Fruit fly (Drosophila melanogaster) whole organism, prepupa: ENCODE results near the gene CG18258.

Source experiments
- CG10631 ChIP-seq: fragments of 200-800 bp; sonication (Bioruptor generic); optimal IDR thresholded peaks from 2 replicates; lab custom pipeline; 2016; ENCODE audit warnings: missing biosample characterization, missing genetic modification characterization
- CG10669 ChIP-seq: fragments of 200-800 bp; sonication (Bioruptor generic); optimal IDR thresholded peaks from 3 replicates; lab custom pipeline; 2018; ENCODE audit warnings: missing biosample characterization, mild to moderate bottlenecking, missing genetic modification characterization, moderate library complexity
- CG11294 ChIP-seq: fragments of 200-800 bp; sonication (Bioruptor generic); IDR thresholded peaks from 2 replicates; pipeline ENCODE4 v1.3.6; 2022; ENCODE audit warnings: missing biosample characterization, missing genetic modification characterization
- CG11902 ChIP-seq: fragments of 200-800 bp; sonication (Bioruptor generic); optimal IDR thresholded peaks from 3 replicates; lab custom pipeline; 2016; ENCODE audit warnings: missing biosample characterization, missing genetic modification characterization
- CG3032 ChIP-seq: fragments of 200-800 bp; optimal IDR thresholded peaks from 2 replicates; lab custom pipeline; 2019; ENCODE audit warnings: missing biosample characterization, mild to moderate bottlenecking, missing genetic modification characterization, moderate library complexity
- CG31627 ChIP-seq: fragments of 200-800 bp; sonication (Bioruptor generic); optimal IDR thresholded peaks from 3 replicates; lab custom pipeline; 2016; ENCODE audit warnings: missing biosample characterization, missing genetic modification characterization
- CG34406 ChIP-seq: fragments of 200-800 bp; sonication (Bioruptor generic); optimal IDR thresholded peaks from 3 replicates; lab custom pipeline; 2016; ENCODE audit warnings: missing biosample characterization, missing genetic modification characterization
- CG3919 ChIP-seq: fragments of 200-800 bp; sonication (Bioruptor generic); optimal IDR thresholded peaks from 3 replicates; lab custom pipeline; 2016; ENCODE audit warnings: missing biosample characterization, missing genetic modification characterization
- CG4318 ChIP-seq: fragments of 200-800 bp; sonication (Bioruptor generic); optimal IDR thresholded peaks from 3 replicates; lab custom pipeline; 2017; ENCODE audit warnings: missing biosample characterization, mild to moderate bottlenecking, missing genetic modification characterization
- CG6163 ChIP-seq: fragments of 200-800 bp; sonication (Bioruptor generic); IDR thresholded peaks from 3 replicates; pipeline ENCODE4 v1.3.6; 2022; ENCODE audit warnings: missing biosample characterization, missing genetic modification characterization
- CG6792 ChIP-seq: fragments of 200-800 bp; sonication (Bioruptor generic); optimal IDR thresholded peaks from 3 replicates; lab custom pipeline; 2016; ENCODE audit warnings: missing biosample characterization, missing genetic modification characterization
- CG6808 ChIP-seq: fragments of 200-800 bp; sonication (Bioruptor generic); optimal IDR thresholded peaks from 3 replicates; lab custom pipeline; 2017; ENCODE audit warnings: missing biosample characterization, missing genetic modification characterization, mild to moderate bottlenecking, moderate library complexity, missing genetic modification reagents
- CG7368 ChIP-seq: fragments of 200-800 bp; sonication (Bioruptor generic); optimal IDR thresholded peaks from 3 replicates; lab custom pipeline; 2016; ENCODE audit warnings: missing biosample characterization, missing genetic modification characterization
- CG8119 ChIP-seq: fragments of 200-800 bp; sonication (Bioruptor generic); IDR thresholded peaks from 3 replicates; pipeline ENCODE4 v1.3.6; 2022; ENCODE audit warnings: missing biosample characterization, missing genetic modification characterization
- CG8319 ChIP-seq: fragments of 200-800 bp; sonication (Bioruptor generic); optimal IDR thresholded peaks from 3 replicates; lab custom pipeline; 2016; ENCODE audit warnings: missing biosample characterization, missing genetic modification characterization
- Eip75B ChIP-seq: fragments of 200-800 bp; sonication (Bioruptor generic); optimal IDR thresholded peaks from 3 replicates; lab custom pipeline; 2016; ENCODE audit warnings: missing biosample characterization, missing genetic modification characterization
- Eip78C ChIP-seq: fragments of 200-800 bp; sonication (Bioruptor generic); peaks from one replicate; lab custom pipeline; 2016; ENCODE audit warnings: missing biosample characterization, missing genetic modification characterization
- Hr38 ChIP-seq: sonication (Bioruptor generic); optimal IDR thresholded peaks from 2 replicates; lab custom pipeline; 2016; ENCODE audit warnings: missing biosample characterization, missing genetic modification characterization
- Hr39 ChIP-seq: fragments of 200-800 bp; sonication (Bioruptor generic); optimal IDR thresholded peaks from 2 replicates; lab custom pipeline; 2016; ENCODE audit warnings: missing biosample characterization, missing genetic modification characterization
- Hr4 ChIP-seq: fragments of 200-800 bp; sonication (Bioruptor generic); optimal IDR thresholded peaks from 3 replicates; lab custom pipeline; 2016; ENCODE audit warnings: missing biosample characterization, missing genetic modification characterization
- OdsH ChIP-seq: fragments of 200-800 bp; sonication (Bioruptor generic); optimal IDR thresholded peaks from 3 replicates; lab custom pipeline; 2016; ENCODE audit warnings: missing biosample characterization, missing genetic modification characterization
- Sox102F ChIP-seq: fragments of 200-800 bp; sonication (Bioruptor generic); optimal IDR thresholded peaks from 2 replicates; lab custom pipeline; 2016; ENCODE audit warnings: missing biosample characterization, mild to moderate bottlenecking, missing genetic modification characterization
- Sox14 ChIP-seq: fragments of 200-800 bp; sonication (Bioruptor generic); optimal IDR thresholded peaks from 3 replicates; lab custom pipeline; 2016; ENCODE audit warnings: missing biosample characterization, missing genetic modification characterization
- Sox15 ChIP-seq: fragments of 200-800 bp; sonication (Bioruptor generic); optimal IDR thresholded peaks from 3 replicates; lab custom pipeline; 2016; ENCODE audit warnings: missing biosample characterization, missing genetic modification characterization
- achi ChIP-seq: fragments of 200-800 bp; sonication (Bioruptor generic); optimal IDR thresholded peaks from 3 replicates; lab custom pipeline; 2016; ENCODE audit warnings: missing biosample characterization, missing genetic modification characterization
- acj6 ChIP-seq: fragments of 200-800 bp; sonication (Bioruptor generic); optimal IDR thresholded peaks from 3 replicates; lab custom pipeline; 2016; ENCODE audit warnings: missing biosample characterization, missing genetic modification characterization
- dac ChIP-seq: fragments of 200-800 bp; sonication (Bioruptor generic); optimal IDR thresholded peaks from 2 replicates; lab custom pipeline; 2017; ENCODE audit warnings: missing biosample characterization, mild to moderate bottlenecking, missing genetic modification characterization
- dsx ChIP-seq: fragments of 200-800 bp; optimal IDR thresholded peaks from 3 replicates; lab custom pipeline; 2019; ENCODE audit warnings: missing biosample characterization, mild to moderate bottlenecking, missing genetic modification characterization, moderate library complexity; ENCODE audit not compliant: poor library complexity, severe bottlenecking
- eg ChIP-seq: fragments of 200-800 bp; sonication (Bioruptor generic); IDR thresholded peaks from 3 replicates; pipeline ENCODE4 v1.3.6; 2022; ENCODE audit warnings: missing biosample characterization, missing genetic modification characterization
- esn ChIP-seq: fragments of 200-800 bp; sonication (Bioruptor generic); optimal IDR thresholded peaks from 2 replicates; lab custom pipeline; 2016; ENCODE audit warnings: missing biosample characterization, mild to moderate bottlenecking, missing genetic modification characterization, moderate library complexity
- fd59A ChIP-seq: fragments of 200-800 bp; sonication (Bioruptor generic); optimal IDR thresholded peaks from 2 replicates; lab custom pipeline; 2017; ENCODE audit warnings: missing biosample characterization, mild to moderate bottlenecking, missing genetic modification characterization, missing genetic modification reagents
- fd85E ChIP-seq: fragments of 200-800 bp; sonication (Bioruptor generic); optimal IDR thresholded peaks from 3 replicates; lab custom pipeline; 2016; ENCODE audit warnings: missing biosample characterization, missing genetic modification characterization
- fkh ChIP-seq: fragments of 200-800 bp; sonication (Bioruptor generic); optimal IDR thresholded peaks from 3 replicates; lab custom pipeline; 2017; ENCODE audit warnings: missing biosample characterization, mild to moderate bottlenecking, missing genetic modification characterization, moderate library complexity
- lz ChIP-seq: fragments of 200-800 bp; sonication (Bioruptor generic); optimal IDR thresholded peaks from 3 replicates; lab custom pipeline; 2016; ENCODE audit warnings: missing biosample characterization, missing genetic modification characterization
- salr ChIP-seq, 2 experiments: fragments of 200-800 bp; sonication (Bioruptor generic); optimal IDR thresholded peaks; 3 replicates each; lab custom pipeline; 2016 to 2018; ENCODE audit warnings: missing biosample characterization in 2 of 2, missing genetic modification characterization in 2 of 2, mild to moderate bottlenecking in 1 of 2
- spab ChIP-seq: fragments of 200-800 bp; sonication (Bioruptor generic); optimal IDR thresholded peaks from 2 replicates; lab custom pipeline; 2017; ENCODE audit warnings: missing biosample characterization, mild to moderate bottlenecking, missing genetic modification characterization, missing genetic modification reagents
- ss ChIP-seq, 2 experiments: fragments of 200-800 bp; sonication (Bioruptor generic); optimal IDR thresholded peaks; 2 replicates in 1 of 2; 3 replicates in 1 of 2; lab custom pipeline; 2017 to 2018; ENCODE audit warnings: mild to moderate bottlenecking in 2 of 2, missing biosample characterization in 2 of 2, missing genetic modification characterization in 2 of 2, moderate library complexity in 1 of 2
- topi ChIP-seq: fragments of 200-800 bp; sonication (Bioruptor generic); optimal IDR thresholded peaks from 3 replicates; lab custom pipeline; 2016; ENCODE audit warnings: missing biosample characterization, missing genetic modification characterization

CG18258 gene

dm6 chrX:17206046-17206445 is 6.1 kb upstream of the CG18258 start, which contains the start of gene CG32564:
TSS of gene CG32564 (plus strand) at chrX:17206407.
- TF ChIP-seq salr (GFP tag; optimal IDR thresholded peaks at IDR 0.05; lab: Kevin White, UChicago) (no peak), CG3919 (GFP tag; lab: Kevin White, UChicago) (no peak), fkh (GFP tag; lab: Kevin White, UChicago) (peak; percentile 52), CG11294 (no peak), topi (GFP tag; lab: Kevin White, UChicago) (no peak), CG8319 (no peak)
- TF ChIP-seq, all 60 proteins: peak for 1

- no peak for TF ChIP-seq CG7368 (GFP tag; lab: Kevin White, UChicago)
- TF ChIP-seq CG6808, result no peak
- TF ChIP-seq CG31627 (GFP tag; lab: Kevin White, UChicago), result no peak
- TF ChIP-seq CG11294, result no peak
- TF ChIP-seq CG34406 (GFP tag; lab: Kevin White, UChicago), result no peak
- no peak for TF ChIP-seq Sox15 (GFP tag; lab: Kevin White, UChicago)
These were observed 4.1 kb upstream of the CG18258 start, which contains the start of gene CG32563 for dm6 chrX:17207865-17208486. TSS of gene CG32563 (plus strand) at chrX:17208436.

- TF ChIP-seq Sox102F (GFP tag; lab: Kevin White, UChicago), result no peak
- TF ChIP-seq CG31627 (GFP tag; lab: Kevin White, UChicago), result no peak
- no peak for TF ChIP-seq esn (GFP tag; lab: Kevin White, UChicago)
- TF ChIP-seq CG6163 (GFP tag; lab: Robert Waterston, UW), result no peak
- no peak for TF ChIP-seq CG10631
- TF ChIP-seq CG10669 (GFP tag; lab: Kevin White, UChicago), result no peak
- no peak for TF ChIP-seq CG8319
- no peak for TF ChIP-seq dac (GFP tag; lab: Kevin White, UChicago)
- TF ChIP-seq achi (GFP tag; lab: Kevin White, UChicago), result no peak
- TF ChIP-seq CG8119 (GFP tag; lab: Robert Waterston, UW), result no peak
- no peak for TF ChIP-seq CG6808
- TF ChIP-seq Hr4, result no peak
- TF ChIP-seq dsx (GFP tag; lab: Kevin White, UChicago), result no peak
- TF ChIP-seq Hr39, result no peak
These were observed 2.2 kb upstream of the CG18258 start, which contains the start of gene CG12995 for dm6 chrX:17209897-17210296. TSS of gene CG12995 (minus strand) at chrX:17209997.

- TF ChIP-seq Eip78C (GFP tag; lab: Kevin White, UChicago), result no peak
- no peak for TF ChIP-seq CG4318 (GFP tag; lab: Kevin White, UChicago)
- TF ChIP-seq Hr4, result no peak
- no peak for TF ChIP-seq dac (GFP tag; lab: Kevin White, UChicago)
These were observed 2.9 kb downstream of the CG18258 start, which contains the start of gene CG5162 for dm6 chrX:17215004-17215403. TSS of gene CG5162 (plus strand) at chrX:17215304.

- TF ChIP-seq achi (GFP tag; lab: Kevin White, UChicago) (peak; percentile 24), CG4318 (GFP tag; lab: Kevin White, UChicago) (no peak), ss (GFP tag; optimal IDR thresholded peaks at IDR 0.05; lab: Kevin White, UChicago) (peak in 1 of 2 experiments; percentile 64), lz (GFP tag; lab: Kevin White, UChicago) (no peak), Hr4 (peak; percentile 38), Eip75B (GFP tag; lab: Kevin White, UChicago) (no peak), fkh (GFP tag; lab: Kevin White, UChicago) (no peak), fd85E (GFP tag; lab: Kevin White, UChicago) (no peak), OdsH (GFP tag; lab: Kevin White, UChicago) (peak; percentile 38), CG3032 (no peak), CG11902 (no peak), Sox15 (GFP tag; lab: Kevin White, UChicago) (no peak), esn (GFP tag; lab: Kevin White, UChicago) (no peak), Sox14 (no peak), CG6163 (GFP tag; lab: Robert Waterston, UW) (peak; percentile 64), CG34406 (GFP tag; lab: Kevin White, UChicago) (no peak), Sox102F (GFP tag; lab: Kevin White, UChicago) (no peak), fd59A (peak; percentile 17), dsx (GFP tag; lab: Kevin White, UChicago) (peak; percentile 12), eg (GFP tag; lab: Robert Waterston, UW) (peak; percentile 46; the same call in 1 of the 3 replicates), CG31627 (GFP tag; lab: Kevin White, UChicago) (no peak), CG6792 (peak; percentile 11), salr (GFP tag; optimal IDR thresholded peaks at IDR 0.05; lab: Kevin White, UChicago) (no peak), acj6 (GFP tag; lab: Kevin White, UChicago) (peak; percentile 33), Hr39 (no peak), CG10669 (GFP tag; lab: Kevin White, UChicago) (peak; percentile 45), Hr38 (GFP tag; lab: Kevin White, UChicago) (no peak), spab (no peak), CG3919 (GFP tag; lab: Kevin White, UChicago) (peak; percentile 45)
These were observed 6.3 kb downstream of the CG18258 start, which contains the start of gene CG12998 for dm6 chrX:17218232-17218951. TSS of gene CG12998 (plus strand) at chrX:17218667.
